Fruit fly (Drosophila melanogaster): Measurements from ENCODE around the gene mld.

mld gene

DNA sequence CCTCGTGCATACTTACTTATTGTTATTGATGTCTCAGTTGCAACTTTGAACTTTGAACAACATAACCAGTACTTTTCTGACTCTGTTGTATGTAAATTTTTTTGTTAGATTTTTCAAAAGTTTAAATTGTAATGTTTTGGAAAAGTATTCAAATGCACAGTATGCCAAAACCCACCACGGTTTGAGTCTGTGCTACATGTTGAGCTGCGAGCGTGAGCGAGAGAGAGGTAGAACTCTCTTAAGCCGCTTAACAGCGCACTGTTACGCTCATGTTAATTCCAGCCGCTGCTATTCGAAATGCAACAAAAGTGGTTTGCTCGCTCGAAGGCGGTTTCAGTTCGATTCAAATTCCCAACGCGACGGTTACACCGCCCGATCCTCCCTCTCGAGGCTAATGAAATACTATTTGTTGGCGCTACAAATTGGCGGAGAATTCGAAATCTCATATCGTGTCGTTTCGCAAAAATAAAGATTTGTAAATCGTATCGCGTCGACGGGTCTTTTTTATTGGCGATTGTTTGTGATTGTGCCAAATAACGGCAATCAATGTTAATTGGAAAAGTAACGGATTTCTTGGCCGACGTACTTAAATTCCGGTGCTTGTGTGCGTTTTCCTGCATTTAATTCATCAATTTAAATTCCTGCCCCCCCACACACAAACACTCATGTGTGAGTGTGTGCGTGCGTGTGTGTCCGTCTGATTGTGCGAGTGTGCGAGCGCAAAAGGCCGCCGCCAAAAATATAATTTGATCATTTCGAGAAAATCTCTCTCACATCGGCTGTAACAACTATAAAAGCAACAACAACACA is 3.6 kb downstream of the mld start:
- TF ChIP-seq psq (optimal IDR thresholded peaks at IDR 0.05) (no peak), Dll (optimal IDR thresholded peaks at IDR 0.05) (no peak), EcR (GFP tag; optimal IDR thresholded peaks at IDR 0.05) (no peak), usp (GFP tag; optimal IDR thresholded peaks at IDR 0.05) (no peak), pan (optimal IDR thresholded peaks at IDR 0.05) (no peak), CG8478 (optimal IDR thresholded peaks at IDR 0.05) (no peak)

DNA sequence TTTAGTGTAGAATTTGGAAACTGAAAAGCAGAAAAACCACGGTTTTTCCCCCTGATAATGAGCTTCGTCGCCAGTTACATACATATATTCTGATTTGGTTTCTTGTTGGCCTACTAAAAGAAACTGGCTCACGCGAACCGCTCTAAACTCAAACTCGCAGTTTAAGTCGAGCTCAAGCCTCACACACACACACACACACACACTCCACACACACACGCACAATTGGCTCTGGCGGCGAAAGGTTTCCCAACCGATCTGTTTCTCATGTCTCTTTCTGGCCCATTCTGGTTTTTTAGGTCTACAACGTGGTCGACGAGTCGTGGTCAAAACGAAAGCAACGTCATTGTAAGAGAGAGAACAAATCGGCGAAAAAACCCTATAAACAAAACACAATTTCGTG is 4.8 kb downstream of the mld start:
- TF ChIP-seq pan (optimal IDR thresholded peaks at IDR 0.05) (no peak), usp (GFP tag; optimal IDR thresholded peaks at IDR 0.05) (no peak), psq (optimal IDR thresholded peaks at IDR 0.05) (no peak), EcR (GFP tag; optimal IDR thresholded peaks at IDR 0.05) (no peak), CG8478 (optimal IDR thresholded peaks at IDR 0.05) (no peak), Dll (optimal IDR thresholded peaks at IDR 0.05) (no peak)

DNA sequence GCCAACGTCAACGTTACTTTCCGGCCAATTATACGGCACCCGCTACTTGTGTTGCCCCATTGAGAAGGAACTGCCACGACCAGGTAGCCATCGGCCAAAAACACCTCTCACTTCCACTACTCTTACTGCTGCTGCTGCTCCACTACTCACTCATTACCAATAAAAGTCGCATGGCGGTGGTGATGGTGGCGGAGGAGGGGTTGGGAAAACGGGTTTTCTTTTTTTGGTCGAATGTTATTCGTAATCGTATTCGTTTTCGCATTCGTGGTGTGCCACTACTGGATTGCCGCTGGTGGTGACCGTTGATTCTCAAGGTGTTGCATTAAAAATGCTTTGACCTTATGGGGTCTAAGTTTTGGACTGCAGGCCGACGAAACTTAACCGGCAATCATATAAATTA is 8.3 kb downstream of the mld start:
- TF ChIP-seq CG8478 (optimal IDR thresholded peaks at IDR 0.05) (no peak), usp (GFP tag; optimal IDR thresholded peaks at IDR 0.05) (no peak), Dll (optimal IDR thresholded peaks at IDR 0.05) (no peak), psq (optimal IDR thresholded peaks at IDR 0.05) (no peak), pan (optimal IDR thresholded peaks at IDR 0.05) (no peak), EcR (GFP tag; optimal IDR thresholded peaks at IDR 0.05) (no peak)

DNA sequence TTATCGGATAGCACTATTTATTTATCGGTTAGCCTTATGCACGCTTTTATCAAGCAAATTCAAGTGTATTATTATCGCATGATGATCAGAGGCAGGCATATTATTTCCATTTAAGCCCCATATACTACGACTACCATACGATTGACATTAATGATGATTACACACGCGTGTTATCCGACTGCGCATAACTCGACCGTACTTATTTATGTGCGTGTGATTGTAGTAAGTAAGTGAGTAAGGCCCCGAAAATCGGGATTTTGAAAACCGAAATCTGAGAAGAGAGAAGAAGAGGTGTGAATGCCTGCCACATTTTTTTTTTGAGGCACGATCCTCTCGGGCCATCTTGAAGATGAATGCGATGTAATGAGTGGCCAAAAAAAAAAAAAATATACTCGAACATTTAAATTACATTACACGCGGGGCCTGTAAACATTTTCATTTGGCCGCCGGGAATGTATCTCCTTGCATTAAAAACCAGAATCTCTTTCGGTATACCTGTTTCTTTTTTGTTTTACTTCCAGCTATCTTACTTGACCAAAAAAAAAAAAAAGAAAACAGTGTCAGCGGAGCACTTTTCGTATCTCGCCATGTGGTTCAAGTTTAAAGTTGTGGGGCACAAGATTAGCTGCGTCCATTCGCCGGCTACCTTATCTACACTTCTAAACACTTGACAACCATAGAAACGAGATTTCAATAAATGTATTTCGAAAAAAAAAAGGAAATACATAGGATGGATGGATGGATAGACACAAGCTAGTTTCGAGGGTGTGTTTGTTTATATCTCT is 10.1 kb downstream of the mld start:
- TF ChIP-seq usp (GFP tag; optimal IDR thresholded peaks at IDR 0.05) (no peak), psq (optimal IDR thresholded peaks at IDR 0.05) (no peak), Dll (optimal IDR thresholded peaks at IDR 0.05) (no peak), EcR (GFP tag; optimal IDR thresholded peaks at IDR 0.05) (no peak), pan (optimal IDR thresholded peaks at IDR 0.05) (no peak), CG8478 (optimal IDR thresholded peaks at IDR 0.05) (no peak)

DNA sequence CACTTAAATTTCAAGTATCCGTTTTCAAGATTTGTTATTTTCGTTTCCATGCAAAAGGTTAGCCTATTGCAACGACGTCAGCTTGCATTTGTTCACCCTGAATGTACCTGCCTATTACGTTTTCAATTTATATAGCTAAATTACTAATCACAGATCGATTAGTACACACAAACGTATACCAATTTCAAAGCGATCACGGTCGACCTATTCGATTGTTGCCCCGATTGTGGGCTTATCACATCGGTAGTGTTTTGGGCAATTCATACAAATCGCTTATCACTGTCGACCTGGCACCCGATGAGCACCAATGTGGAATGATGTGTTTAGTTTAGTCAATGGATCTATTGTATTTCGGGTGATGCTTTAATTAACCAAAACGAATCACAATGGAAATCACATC is 11.4 kb downstream of the mld start:
- no peak for TF ChIP-seq EcR (GFP tag; optimal IDR thresholded peaks at IDR 0.05)

DNA sequence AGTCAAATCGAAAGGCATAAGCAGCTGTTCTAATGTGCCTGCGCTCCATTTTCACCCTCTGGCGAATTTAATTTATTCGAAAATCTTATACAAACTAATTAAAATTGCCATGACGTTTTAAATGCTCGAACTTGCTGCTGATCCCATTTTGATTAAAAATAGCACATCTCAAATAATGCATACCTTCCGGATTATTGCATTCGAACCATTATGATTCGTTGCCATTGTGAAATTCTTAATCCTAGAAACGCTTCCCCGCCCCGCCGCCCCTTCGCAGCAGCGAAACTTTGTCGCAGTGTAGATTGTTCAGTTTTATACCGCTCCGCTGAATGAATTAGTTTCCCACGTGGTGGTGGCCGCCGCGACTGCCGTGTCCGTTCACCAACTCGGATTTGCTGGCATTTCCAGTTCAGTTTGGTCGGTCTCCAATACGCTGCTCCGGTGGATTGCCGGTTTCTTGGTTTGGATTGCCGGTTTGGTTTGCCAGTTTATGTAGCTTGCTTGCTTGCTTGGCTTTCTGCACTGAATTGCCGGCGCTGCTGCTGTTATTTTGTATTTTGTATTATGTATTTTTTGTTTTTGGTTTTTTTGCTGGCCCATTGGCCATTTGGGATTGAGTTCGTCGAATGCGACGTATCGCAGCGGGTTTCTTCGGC is 13.2 kb downstream of the mld start:
- no peak for TF ChIP-seq CG8478 (optimal IDR thresholded peaks at IDR 0.05)
- no peak for TF ChIP-seq psq (optimal IDR thresholded peaks at IDR 0.05)
- no peak for TF ChIP-seq pan (optimal IDR thresholded peaks at IDR 0.05)
- no peak for TF ChIP-seq usp (GFP tag; optimal IDR thresholded peaks at IDR 0.05)
- no peak for TF ChIP-seq EcR (GFP tag; optimal IDR thresholded peaks at IDR 0.05)
- TF ChIP-seq Dll (optimal IDR thresholded peaks at IDR 0.05), result no peak

DNA sequence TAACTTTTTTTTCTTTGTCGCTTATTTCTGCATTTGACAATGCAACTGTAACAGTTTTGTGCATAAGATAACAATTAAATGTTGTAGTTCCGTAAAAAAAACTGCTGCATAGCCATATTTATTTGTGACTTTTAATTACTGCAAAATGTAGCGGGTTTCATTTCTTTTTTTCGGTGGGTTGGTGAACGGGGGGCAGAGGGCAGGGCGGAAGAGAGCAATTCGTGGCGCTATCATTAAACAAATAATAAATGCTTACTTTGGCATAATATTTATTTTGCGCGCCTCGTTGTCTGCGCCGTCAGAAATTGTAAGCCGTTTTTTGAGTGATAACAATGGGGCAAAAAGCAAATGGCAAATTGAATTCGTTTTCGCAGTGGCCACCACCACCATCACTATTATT is 15.6 kb downstream of the mld start:
- no peak for TF ChIP-seq Dll (optimal IDR thresholded peaks at IDR 0.05)
- no peak for TF ChIP-seq usp (GFP tag; optimal IDR thresholded peaks at IDR 0.05)
- TF ChIP-seq pan (optimal IDR thresholded peaks at IDR 0.05), result no peak
- TF ChIP-seq psq (optimal IDR thresholded peaks at IDR 0.05), result no peak
- no peak for TF ChIP-seq CG8478 (optimal IDR thresholded peaks at IDR 0.05)
- TF ChIP-seq EcR (GFP tag; optimal IDR thresholded peaks at IDR 0.05), result no peak

DNA sequence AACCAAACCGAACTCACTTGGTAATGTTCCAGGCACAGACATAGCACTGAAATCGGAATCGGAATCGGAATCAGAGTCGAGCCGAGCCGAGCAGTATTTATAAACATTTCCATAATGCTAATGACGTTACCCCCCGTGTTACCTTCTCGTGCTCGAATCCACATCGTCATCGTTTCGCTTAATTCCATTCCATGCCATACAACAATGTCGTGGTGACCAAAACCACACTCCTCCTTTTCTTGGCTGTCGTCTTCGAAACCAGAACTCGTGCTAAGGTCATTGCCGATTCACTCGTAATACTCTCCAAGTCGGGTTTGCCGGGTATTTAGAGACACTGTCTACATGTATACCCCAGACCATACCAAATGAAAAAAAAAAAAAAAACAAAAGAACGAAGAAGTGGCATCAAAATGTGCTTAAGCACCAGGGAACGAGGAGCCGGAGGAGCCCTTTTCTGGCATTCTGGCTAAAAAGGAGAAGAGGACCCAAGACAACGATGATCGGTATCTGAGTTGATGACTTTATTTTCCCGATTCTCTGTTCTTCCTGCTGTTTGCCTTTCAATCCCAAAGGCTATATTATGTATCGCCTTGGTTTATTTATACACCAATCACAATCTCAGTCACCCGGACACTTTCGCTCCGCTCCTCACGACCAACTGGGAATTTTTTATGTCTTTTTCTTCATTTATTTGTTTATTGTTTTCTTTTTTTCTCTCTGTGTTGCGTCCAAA is 18.1 kb downstream of the mld start:
- no peak for TF ChIP-seq EcR (GFP tag; optimal IDR thresholded peaks at IDR 0.05)
- no peak for TF ChIP-seq usp (GFP tag; optimal IDR thresholded peaks at IDR 0.05)
- TF ChIP-seq psq (optimal IDR thresholded peaks at IDR 0.05), result no peak
- no peak for TF ChIP-seq pan (optimal IDR thresholded peaks at IDR 0.05)
- TF ChIP-seq Dll (optimal IDR thresholded peaks at IDR 0.05), result no peak
- TF ChIP-seq CG8478 (optimal IDR thresholded peaks at IDR 0.05), result no peak

DNA sequence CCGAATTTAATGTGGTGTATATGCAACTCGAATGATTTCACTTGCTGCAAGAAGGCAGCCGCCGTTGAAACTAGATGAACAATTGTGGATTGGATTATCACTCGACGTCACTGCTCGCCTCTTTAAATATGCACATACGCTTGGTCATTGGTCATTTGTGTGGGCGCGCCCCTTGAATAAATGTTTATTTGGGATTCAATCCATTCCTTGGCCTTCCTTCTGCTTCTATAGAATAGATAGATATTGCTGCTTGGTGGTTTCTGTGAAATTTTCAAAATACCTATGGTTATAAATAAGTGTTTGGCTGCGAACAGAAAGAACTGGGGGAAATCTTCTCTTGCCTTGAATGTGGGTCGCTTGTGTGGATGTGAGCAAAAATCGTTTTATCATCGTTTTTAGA is 18.7 kb downstream of the mld start:
- TF ChIP-seq pan (optimal IDR thresholded peaks at IDR 0.05) (no peak), CG8478 (optimal IDR thresholded peaks at IDR 0.05) (no peak), EcR (GFP tag; optimal IDR thresholded peaks at IDR 0.05) (no peak), usp (GFP tag; optimal IDR thresholded peaks at IDR 0.05) (no peak), Dll (optimal IDR thresholded peaks at IDR 0.05) (no peak), psq (optimal IDR thresholded peaks at IDR 0.05) (no peak)

DNA sequence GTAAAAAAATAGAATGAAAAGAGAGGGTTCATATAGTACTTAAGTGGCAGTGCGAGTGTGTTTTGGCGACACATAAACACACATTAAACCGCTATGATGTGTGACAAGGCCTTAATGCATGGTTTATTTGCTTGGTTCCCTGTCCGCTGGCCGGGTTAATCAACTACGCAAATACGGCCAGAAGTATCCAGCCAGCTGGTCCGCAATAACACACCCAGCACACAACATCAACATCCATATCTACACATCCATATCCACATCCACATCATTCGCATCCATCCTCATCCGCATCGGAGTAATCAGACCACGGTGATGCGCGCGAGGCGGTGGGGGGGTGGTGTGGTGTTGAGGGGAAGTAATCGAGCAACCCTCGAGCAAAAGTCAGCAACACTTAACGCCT is 21.4 kb downstream of the mld start:
- TF ChIP-seq Dll (optimal IDR thresholded peaks at IDR 0.05), result no peak
- no peak for TF ChIP-seq psq (optimal IDR thresholded peaks at IDR 0.05)
- no peak for TF ChIP-seq CG8478 (optimal IDR thresholded peaks at IDR 0.05)
- TF ChIP-seq pan (optimal IDR thresholded peaks at IDR 0.05), result no peak
- TF ChIP-seq EcR (GFP tag; optimal IDR thresholded peaks at IDR 0.05), result no peak
- TF ChIP-seq usp (GFP tag; optimal IDR thresholded peaks at IDR 0.05), result no peak

DNA sequence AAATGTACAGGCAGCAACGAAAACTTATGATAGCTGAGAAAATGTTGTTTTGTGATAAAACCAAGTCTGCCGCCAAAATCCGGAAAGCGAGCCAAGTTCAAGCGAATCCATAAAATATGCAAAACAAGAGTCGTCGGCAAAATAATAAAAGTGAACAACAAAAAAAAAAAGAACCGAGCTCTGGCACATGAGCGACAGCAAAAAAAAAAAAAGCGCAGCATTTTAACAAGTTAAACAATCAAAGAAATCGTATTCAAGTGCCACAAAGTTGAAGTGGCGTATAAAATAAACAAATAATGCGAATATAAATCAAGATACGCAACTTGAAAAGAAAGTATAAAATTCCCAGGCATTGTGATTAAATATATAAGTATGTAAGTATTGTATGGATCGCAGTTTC is 22.9 kb downstream of the mld start:
- no peak for TF ChIP-seq EcR (GFP tag; optimal IDR thresholded peaks at IDR 0.05)
- no peak for TF ChIP-seq Dll (optimal IDR thresholded peaks at IDR 0.05)
- TF ChIP-seq usp (GFP tag; optimal IDR thresholded peaks at IDR 0.05), result no peak
- no peak for TF ChIP-seq CG8478 (optimal IDR thresholded peaks at IDR 0.05)
- no peak for TF ChIP-seq pan (optimal IDR thresholded peaks at IDR 0.05)
- TF ChIP-seq psq (optimal IDR thresholded peaks at IDR 0.05), result no peak

All from whole organism.